Fruit fly (Drosophila melanogaster) whole organism, wandering third instar larva: Measurements from ENCODE around the gene CG12539.

Experiments used
- Abd-B ChIP-seq: fragments of >200 bp; optimal IDR thresholded peaks from 2 replicates; lab custom pipeline; 2017; ENCODE audit warnings: missing biosample characterization, missing genetic modification characterization
- CG9705 ChIP-seq: fragments of 200-800 bp; sonication (Bioruptor generic); optimal IDR thresholded peaks from 2 replicates; lab custom pipeline; 2018; ENCODE audit warnings: missing biosample characterization, mild to moderate bottlenecking, missing genetic modification characterization
- CrebA ChIP-seq: fragments of 200-800 bp; sonication (Bioruptor generic); optimal IDR thresholded peaks from 2 replicates; lab custom pipeline; 2016; ENCODE audit warnings: missing biosample characterization, mild to moderate bottlenecking, missing genetic modification characterization, borderline replicate concordance
- Dfd ChIP-seq: fragments of >200 bp; optimal IDR thresholded peaks from 2 replicates; lab custom pipeline; 2017; ENCODE audit warnings: missing biosample characterization, missing genetic modification characterization
- Dif ChIP-seq: fragments of 200-275, 200-300 bp; sonication (Bioruptor generic); optimal IDR thresholded peaks from 2 replicates; lab custom pipeline; 2018; ENCODE audit warnings: missing biosample characterization, missing genetic modification characterization; ENCODE audit not compliant: partially characterized antibody
- GATAd ChIP-seq: sonication (Bioruptor generic); optimal IDR thresholded peaks from 2 replicates; lab custom pipeline; 2016; ENCODE audit warnings: missing biosample characterization, missing genetic modification characterization
- HLH106 ChIP-seq: fragments of 200-800 bp; optimal IDR thresholded peaks from 3 replicates; lab custom pipeline; 2019; ENCODE audit warnings: missing biosample characterization, mild to moderate bottlenecking, missing genetic modification characterization, moderate library complexity
- Hnf4 ChIP-seq: fragments of 200-800 bp; sonication (Bioruptor generic); optimal IDR thresholded peaks from 2 replicates; lab custom pipeline; 2016; ENCODE audit warnings: missing biosample characterization, mild to moderate bottlenecking, missing genetic modification characterization
- Hr78 ChIP-seq: fragments of >200 bp; optimal IDR thresholded peaks from 2 replicates; lab custom pipeline; 2017; ENCODE audit warnings: missing biosample characterization, missing genetic modification characterization
- Hr83 ChIP-seq: fragments of 200-300 bp; sonication (Bioruptor generic); optimal IDR thresholded peaks from 2 replicates; lab custom pipeline; 2016; ENCODE audit warnings: missing biosample characterization, mild to moderate bottlenecking, missing genetic modification characterization, moderate library complexity; ENCODE audit not compliant: poor library complexity, severe bottlenecking
- Jra ChIP-seq: sonication (Bioruptor generic); optimal IDR thresholded peaks from 2 replicates; lab custom pipeline; 2016; ENCODE audit warnings: missing biosample characterization, missing genetic modification characterization
- Mio ChIP-seq: sonication (Bioruptor generic); optimal IDR thresholded peaks from 2 replicates; lab custom pipeline; 2016; ENCODE audit warnings: missing biosample characterization, missing genetic modification characterization
- OdsH ChIP-seq: fragments of 200-800 bp; sonication (Bioruptor generic); optimal IDR thresholded peaks from 2 replicates; lab custom pipeline; 2016; ENCODE audit warnings: missing biosample characterization, mild to moderate bottlenecking, missing genetic modification characterization
- br ChIP-seq: fragments of 200-800 bp; sonication (Bioruptor generic); optimal IDR thresholded peaks from 2 replicates; lab custom pipeline; 2016; ENCODE audit warnings: missing biosample characterization, missing genetic modification characterization
- brk ChIP-seq: fragments of 200-800 bp; sonication (Bioruptor generic); optimal IDR thresholded peaks from 2 replicates; lab custom pipeline; 2016; ENCODE audit warnings: missing biosample characterization, mild to moderate bottlenecking, missing genetic modification characterization
- dsf ChIP-seq: sonication (Bioruptor generic); optimal IDR thresholded peaks from 2 replicates; lab custom pipeline; 2016; ENCODE audit warnings: missing biosample characterization, missing genetic modification characterization, borderline replicate concordance
- ey ChIP-seq: fragments of 200-800 bp; sonication (Bioruptor generic); optimal IDR thresholded peaks from 2 replicates; lab custom pipeline; 2016; ENCODE audit warnings: missing biosample characterization, missing genetic modification characterization
- foxo ChIP-seq, 2 experiments: fragments of 200-800 bp; sonication (Bioruptor generic); optimal IDR thresholded peaks; 2 replicates in 1 of 2; 3 replicates in 1 of 2; lab custom pipeline; 2016 to 2017; ENCODE audit warnings: missing biosample characterization in 2 of 2, missing genetic modification characterization in 2 of 2
- fru ChIP-seq: fragments of 200-800 bp; sonication (Bioruptor generic); optimal IDR thresholded peaks from 3 replicates; lab custom pipeline; 2016; ENCODE audit warnings: missing biosample characterization, mild to moderate bottlenecking, missing genetic modification characterization
- h ChIP-seq: fragments of 200-800 bp; sonication (Bioruptor generic); optimal IDR thresholded peaks from 3 replicates; lab custom pipeline; 2016; ENCODE audit warnings: missing biosample characterization, mild to moderate bottlenecking, missing genetic modification characterization
- jim ChIP-seq: fragments of 175-275, 200-325 bp; sonication (Bioruptor generic); optimal IDR thresholded peaks from 2 replicates; lab custom pipeline; 2016; ENCODE audit warnings: missing biosample characterization, mild to moderate bottlenecking, missing genetic modification characterization
- pan ChIP-seq: fragments of >200 bp; optimal IDR thresholded peaks from 2 replicates; lab custom pipeline; 2017
- psq ChIP-seq: fragments of 200-800 bp; sonication (Bioruptor generic); optimal IDR thresholded peaks from 3 replicates; lab custom pipeline; 2017; ENCODE audit warnings: missing biosample characterization, mild to moderate bottlenecking, missing genetic modification characterization, moderate library complexity
- rgr ChIP-seq: fragments of 200-800 bp; sonication (Bioruptor generic); optimal IDR thresholded peaks from 3 replicates; lab custom pipeline; 2016; ENCODE audit warnings: missing biosample characterization, mild to moderate bottlenecking, missing genetic modification characterization
- sage ChIP-seq: fragments of 200-800 bp; sonication (Bioruptor generic); optimal IDR thresholded peaks from 2 replicates; lab custom pipeline; 2016; ENCODE audit warnings: missing biosample characterization, mild to moderate bottlenecking, missing genetic modification characterization
- sv ChIP-seq: fragments of 200-800 bp; sonication (Bioruptor generic); optimal IDR thresholded peaks from 3 replicates; lab custom pipeline; 2016; ENCODE audit warnings: missing biosample characterization, missing genetic modification characterization
- tai ChIP-seq: sonication (Bioruptor generic); optimal IDR thresholded peaks from 2 replicates; lab custom pipeline; 2016; ENCODE audit warnings: missing biosample characterization, missing genetic modification characterization
- usp ChIP-seq: fragments of >200 bp; optimal IDR thresholded peaks from 2 replicates; lab custom pipeline; 2017; ENCODE audit warnings: missing biosample characterization, missing genetic modification characterization
- woc ChIP-seq: sonication (Bioruptor generic); optimal IDR thresholded peaks from 2 replicates; lab custom pipeline; 2016; ENCODE audit warnings: missing biosample characterization, mild to moderate bottlenecking, missing genetic modification characterization

Gene CG12539

dm6 chrX:14825470-14825787 is 19.1 kb downstream of the CG12539 start:
- TF ChIP-seq jim = no peak
- no peak for TF ChIP-seq brk
- TF ChIP-seq ey (GFP tag; lab: Kevin White, UChicago) = no peak
- no peak for TF ChIP-seq Dfd (GFP tag; lab: Kevin White, UChicago)
- TF ChIP-seq psq (GFP tag; lab: Kevin White, UChicago) = peak; percentile 63

dm6 chrX:14824690-14825469 is 19.7 kb downstream of the CG12539 start:
- TF ChIP-seq br (GFP tag; lab: Kevin White, UChicago) (no peak), jim (no peak), psq (GFP tag; lab: Kevin White, UChicago) (peak; percentile 75), GATAd (GFP tag; lab: Kevin White, UChicago) (no peak), Hnf4 (GFP tag; lab: Kevin White, UChicago) (no peak), Dif (GFP tag; lab: Kevin White, UChicago) (peak; percentile 19)

DNA sequence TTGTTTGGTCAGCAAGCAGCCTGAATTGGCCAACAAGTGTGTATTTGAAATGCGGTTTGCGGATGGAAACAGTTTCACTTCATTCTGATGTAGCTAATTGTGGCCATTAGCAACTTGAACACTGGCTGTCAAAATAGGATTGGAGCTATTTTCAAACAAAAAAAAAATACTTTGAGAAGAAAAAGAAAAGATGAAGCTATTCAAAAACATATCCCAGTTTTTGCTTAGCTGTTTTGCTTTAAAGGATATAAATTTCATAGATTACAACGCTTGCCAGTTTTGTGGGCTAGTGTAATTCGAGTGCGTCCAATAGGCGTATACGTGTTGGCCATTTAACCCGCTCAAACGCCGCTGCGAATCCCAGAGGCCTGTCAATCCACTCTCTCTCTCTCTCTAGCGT is 32.3 kb downstream of the CG12539 start:
- TF ChIP-seq Hnf4 (GFP tag; lab: Kevin White, UChicago) = no peak
- TF ChIP-seq rgr (GFP tag; lab: Kevin White, UChicago) = no peak
- no peak for TF ChIP-seq CG9705 (GFP tag; lab: Kevin White, UChicago)
- no peak for TF ChIP-seq CrebA (GFP tag; lab: Kevin White, UChicago)
- TF ChIP-seq dsf (GFP tag; lab: Kevin White, UChicago) = no peak
- no peak for TF ChIP-seq pan (lab: Kevin White, UChicago)
- no peak for TF ChIP-seq usp (GFP tag; lab: Kevin White, UChicago)
- no peak for TF ChIP-seq foxo (GFP tag; optimal IDR thresholded peaks at IDR 0.05; lab: Kevin White, UChicago)
- no peak for TF ChIP-seq Hr78
- TF ChIP-seq sage (GFP tag; lab: Kevin White, UChicago) = no peak
- TF ChIP-seq sv = no peak
- TF ChIP-seq GATAd (GFP tag; lab: Kevin White, UChicago) = no peak
- no peak for TF ChIP-seq Mio (GFP tag; lab: Kevin White, UChicago)
- no peak for TF ChIP-seq Hr83
- TF ChIP-seq brk = no peak

dm6 chrX:14810433-14810832 is 34.1 kb downstream of the CG12539 start:
- TF ChIP-seq rgr (GFP tag; lab: Kevin White, UChicago) = peak; percentile 68
- peak; percentile 56 for TF ChIP-seq h
- TF ChIP-seq OdsH (GFP tag; lab: Kevin White, UChicago) = peak; percentile 47
- TF ChIP-seq fru (GFP tag; lab: Kevin White, UChicago) = peak; percentile 33
- TF ChIP-seq Hnf4 (GFP tag; lab: Kevin White, UChicago) = peak; percentile 5
- peak; percentile 51 for TF ChIP-seq psq (GFP tag; lab: Kevin White, UChicago)
- peak in 1 of 2 experiments; percentile 67 for TF ChIP-seq foxo (GFP tag; optimal IDR thresholded peaks at IDR 0.05; lab: Kevin White, UChicago)
- TF ChIP-seq Abd-B (GFP tag; lab: Kevin White, UChicago) = no peak
- peak; percentile 33 for TF ChIP-seq brk
- no peak for TF ChIP-seq Mio (GFP tag; lab: Kevin White, UChicago)
- peak; percentile 47 for TF ChIP-seq HLH106 (tag; lab: Kevin White, UChicago)

DNA sequence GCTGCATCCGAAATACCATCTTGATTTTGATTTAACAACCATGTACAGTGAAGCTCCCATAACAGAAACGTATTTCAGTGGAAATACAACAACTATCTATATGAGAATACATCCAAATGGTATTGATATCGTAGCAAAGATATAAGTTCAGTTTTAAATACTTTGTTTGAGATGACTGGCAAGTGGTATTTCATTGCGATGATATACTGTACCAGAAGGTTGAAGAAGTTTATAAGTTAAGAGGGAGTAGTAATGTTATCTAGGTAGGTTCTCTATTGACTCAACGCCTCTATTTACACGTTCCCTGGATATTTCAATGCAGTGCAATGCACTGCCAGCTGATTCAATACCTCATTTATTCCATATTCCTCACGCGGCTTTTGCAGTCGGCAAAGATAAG is 38.9 kb downstream of the CG12539 start:
- TF ChIP-seq woc (GFP tag; lab: Kevin White, UChicago) (peak; percentile 1), dsf (GFP tag; lab: Kevin White, UChicago) (no peak), Hr78 (no peak), usp (GFP tag; lab: Kevin White, UChicago) (no peak), psq (GFP tag; lab: Kevin White, UChicago) (peak; percentile 18), Dif (GFP tag; lab: Kevin White, UChicago) (no peak), OdsH (GFP tag; lab: Kevin White, UChicago) (peak; percentile 46), rgr (GFP tag; lab: Kevin White, UChicago) (peak; percentile 52), fru (GFP tag; lab: Kevin White, UChicago) (peak; percentile 27), Mio (GFP tag; lab: Kevin White, UChicago) (no peak), foxo (GFP tag; optimal IDR thresholded peaks at IDR 0.05; lab: Kevin White, UChicago) (peak in 1 of 2 experiments; percentile 33), brk (peak; percentile 62), tai (peak; percentile 73), Hr83 (peak; percentile 99), h (peak; percentile 64), jim (peak; percentile 77), Hnf4 (GFP tag; lab: Kevin White, UChicago) (peak; percentile 65), GATAd (GFP tag; lab: Kevin White, UChicago) (peak; percentile 31), ey (GFP tag; lab: Kevin White, UChicago) (no peak), Jra (peak; percentile 35)
